Worm (Caenorhabditis elegans): Measurements from ENCODE around the gene T02C12.5.
A peak's percentile ranks its signal among the peaks of the same experiment; 100 is the strongest.

The T02C12.5 gene

ce11 chrIII:4015382-4015986, 12.5 kb downstream of the T02C12.5 start:
- TF ChIP-seq aha-1 (tag; optimal IDR thresholded peaks at IDR 0.05) = no peak
- no peak for TF ChIP-seq sox-4 (tag; optimal IDR thresholded peaks at IDR 0.05)
- TF ChIP-seq hpl-2 (GFP tag; optimal IDR thresholded peaks at IDR 0.05) = no peak
- no peak for TF ChIP-seq skn-1 (tag; optimal IDR thresholded peaks at IDR 0.05)
- TF ChIP-seq mep-1 (tag; optimal IDR thresholded peaks at IDR 0.05) = no peak
- no peak for TF ChIP-seq unc-98 (GFP tag; IDR thresholded peaks at IDR 0.05)
- TF ChIP-seq nhr-71 (tag; optimal IDR thresholded peaks at IDR 0.05) = peak; percentile 1
- no peak for TF ChIP-seq pqm-1 (tag; optimal IDR thresholded peaks at IDR 0.05)
- TF ChIP-seq sptf-1 (tag; optimal IDR thresholded peaks at IDR 0.05) = no peak
- TF ChIP-seq nhr-77 (tag; optimal IDR thresholded peaks at IDR 0.05) = no peak
- TF ChIP-seq dpl-1 (GFP tag; optimal IDR thresholded peaks at IDR 0.05) = peak in 1 of 3 experiments; percentile 38
- TF ChIP-seq ztf-4 (tag; optimal IDR thresholded peaks at IDR 0.05) = peak; percentile 52
- no peak for TF ChIP-seq nhr-11 (tag; optimal IDR thresholded peaks at IDR 0.05)
- TF ChIP-seq tlp-1 (tag; optimal IDR thresholded peaks at IDR 0.05) = peak; percentile 89
- TF ChIP-seq zag-1 (tag; optimal IDR thresholded peaks at IDR 0.05) = no peak
- TF ChIP-seq C34B4.2 (tag; optimal IDR thresholded peaks at IDR 0.05) = no peak
- no peak for TF ChIP-seq pax-3 (tag; optimal IDR thresholded peaks at IDR 0.05)
- no peak for TF ChIP-seq isw-1 (GFP tag; IDR thresholded peaks at IDR 0.05)
- TF ChIP-seq jun-1 (tag; optimal IDR thresholded peaks at IDR 0.05) = no peak
- TF ChIP-seq elt-2 (tag; optimal IDR thresholded peaks at IDR 0.05) = no peak
- no peak for TF ChIP-seq Y116A8C.19 (tag; optimal IDR thresholded peaks at IDR 0.05; ENCODE audit: borderline replicate concordance)
- no peak for TF ChIP-seq nhr-20 (tag; optimal IDR thresholded peaks at IDR 0.05)
- TF ChIP-seq F16B12.6 (tag; optimal IDR thresholded peaks at IDR 0.05) = no peak
- TF ChIP-seq xbp-1 (tag; optimal IDR thresholded peaks at IDR 0.05) = no peak
- no peak for TF ChIP-seq fkh-10 (GFP tag; optimal IDR thresholded peaks at IDR 0.05)
- TF ChIP-seq nhr-85 (tag) = peak; percentile 63
- TF ChIP-seq blmp-1 (tag; optimal IDR thresholded peaks at IDR 0.05) = no peak
- TF ChIP-seq C16A3.4 (tag; optimal IDR thresholded peaks at IDR 0.05) = no peak
- no peak for TF ChIP-seq elt-3 (tag; optimal IDR thresholded peaks at IDR 0.05)
- TF ChIP-seq mab-9 (GFP tag; IDR thresholded peaks at IDR 0.05) = no peak
- TF ChIP-seq efl-3 (GFP tag; optimal IDR thresholded peaks at IDR 0.05) = no peak
- TF ChIP-seq fkh-4 (tag; optimal IDR thresholded peaks at IDR 0.05; ENCODE audit: borderline replicate concordance) = no peak
- TF ChIP-seq snpc-4 (tag; optimal IDR thresholded peaks at IDR 0.05) = no peak
- TF ChIP-seq C04F5.9 (tag; optimal IDR thresholded peaks at IDR 0.05) = no peak
- no peak for TF ChIP-seq swsn-7 (tag; optimal IDR thresholded peaks at IDR 0.05)
- TF ChIP-seq nhr-84 (tag; optimal IDR thresholded peaks at IDR 0.05) = no peak
- no peak for TF ChIP-seq unc-30 (tag; optimal IDR thresholded peaks at IDR 0.05)
- no peak for TF ChIP-seq ama-1 (optimal IDR thresholded peaks at IDR 0.05)
- peak; percentile 11 to 23 for TF ChIP-seq lsy-2 (tag; optimal IDR thresholded peaks at IDR 0.05)
- no peak for TF ChIP-seq alr-1 (tag; optimal IDR thresholded peaks at IDR 0.05; ENCODE audit: borderline replicate concordance)
- TF ChIP-seq lin-14 (GFP tag; optimal IDR thresholded peaks at IDR 0.05) = peak; percentile 20
- TF ChIP-seq ztf-11 (tag; optimal IDR thresholded peaks at IDR 0.05) = no peak
- no peak for TF ChIP-seq nhr-76 (tag; optimal IDR thresholded peaks at IDR 0.05)
- no peak for TF ChIP-seq ceh-88 (GFP tag; IDR thresholded peaks at IDR 0.05)
- TF ChIP-seq unc-86 (tag; optimal IDR thresholded peaks at IDR 0.05) = no peak
- no peak for TF ChIP-seq mef-2 (tag; optimal IDR thresholded peaks at IDR 0.05)
- TF ChIP-seq lin-39 (tag; optimal IDR thresholded peaks at IDR 0.05) = no peak
- TF ChIP-seq pag-3 (tag; optimal IDR thresholded peaks at IDR 0.05; ENCODE audit: borderline replicate concordance, insufficient read depth) = no peak
- TF ChIP-seq dsc-1 (tag; optimal IDR thresholded peaks at IDR 0.05) = no peak
- no peak for TF ChIP-seq lin-15B (tag; optimal IDR thresholded peaks at IDR 0.05)
- TF ChIP-seq grh-1 (GFP tag; IDR thresholded peaks at IDR 0.05) = peak; percentile 28; the same call in 1 of the 2 replicates
- TF ChIP-seq ceh-63 (GFP tag; optimal IDR thresholded peaks at IDR 0.05) = no peak
- TF ChIP-seq fos-1 (tag; optimal IDR thresholded peaks at IDR 0.05) = no peak
- no peak for TF ChIP-seq sup-37 (GFP tag; optimal IDR thresholded peaks at IDR 0.05)
